Fruit fly (Drosophila melanogaster) whole organism, adult: ENCODE measurements around the gene CG6974.

Experiments used
- CG11617 ChIP-seq: fragments of 200-800 bp; sonication (Bioruptor generic); optimal IDR thresholded peaks from 2 replicates; lab custom pipeline; 2017; ENCODE audit warnings: mild to moderate bottlenecking, missing biosample characterization, missing genetic modification reagents, missing genetic modification characterization
- CG12768 ChIP-seq: fragments of 200-800 bp; sonication (Bioruptor generic); optimal IDR thresholded peaks from 2 replicates; lab custom pipeline; 2017; ENCODE audit warnings: missing biosample characterization, missing genetic modification characterization, mild to moderate bottlenecking, moderate library complexity, missing genetic modification reagents
- CG14711 ChIP-seq: fragments of 200-800 bp; sonication (Bioruptor generic); optimal IDR thresholded peaks from 2 replicates; lab custom pipeline; 2018; ENCODE audit warnings: missing biosample characterization, mild to moderate bottlenecking, missing genetic modification characterization, moderate library complexity
- CG1620 ChIP-seq: fragments of 200-800 bp; sonication (Bioruptor generic); optimal IDR thresholded peaks from 2 replicates; lab custom pipeline; 2016; ENCODE audit warnings: missing biosample characterization, missing genetic modification characterization
- CG33017 ChIP-seq: fragments of 200-800 bp; sonication (Bioruptor generic); optimal IDR thresholded peaks from 2 replicates; lab custom pipeline; 2018; ENCODE audit warnings: missing biosample characterization, mild to moderate bottlenecking, missing genetic modification characterization, moderate library complexity
- CG5204 ChIP-seq: fragments of 200-800 bp; sonication (Bioruptor generic); optimal IDR thresholded peaks from 2 replicates; lab custom pipeline; 2016; ENCODE audit warnings: missing biosample characterization, missing genetic modification characterization
- CG7045 ChIP-seq: fragments of 200-800 bp; sonication (Bioruptor generic); optimal IDR thresholded peaks from 2 replicates; lab custom pipeline; 2017; ENCODE audit warnings: missing biosample characterization, mild to moderate bottlenecking, missing genetic modification characterization
- CG7101 ChIP-seq: fragments of 200-800 bp; sonication (Bioruptor generic); optimal IDR thresholded peaks from 2 replicates; lab custom pipeline; 2018; ENCODE audit warnings: missing biosample characterization, mild to moderate bottlenecking, missing genetic modification characterization, moderate library complexity
- Clk ChIP-seq: fragments of 200-800 bp; sonication (Bioruptor generic); optimal IDR thresholded peaks from 2 replicates; lab custom pipeline; 2017; ENCODE audit warnings: missing biosample characterization, missing genetic modification characterization
- Crg-1 ChIP-seq: fragments of 200-800 bp; sonication (Bioruptor generic); optimal IDR thresholded peaks from 2 replicates; lab custom pipeline; 2016; ENCODE audit warnings: missing biosample characterization, missing genetic modification characterization
- Hr96 ChIP-seq: fragments of 200-800 bp; sonication (Bioruptor generic); optimal IDR thresholded peaks from 2 replicates; lab custom pipeline; 2016; ENCODE audit warnings: missing biosample characterization, missing genetic modification characterization
- Mnt ChIP-seq: fragments of 200-800 bp; sonication (Bioruptor generic); optimal IDR thresholded peaks from 2 replicates; lab custom pipeline; 2016; ENCODE audit warnings: missing biosample characterization, mild to moderate bottlenecking, missing genetic modification characterization
- bab1 ChIP-seq: fragments of 200-800 bp; sonication (Bioruptor generic); optimal IDR thresholded peaks from 3 replicates; lab custom pipeline; 2019; ENCODE audit warnings: missing biosample characterization, mild to moderate bottlenecking, missing genetic modification characterization, moderate library complexity
- cic ChIP-seq: fragments of 200-800 bp; sonication (Bioruptor generic); optimal IDR thresholded peaks from 2 replicates; lab custom pipeline; 2017; ENCODE audit warnings: missing biosample characterization, mild to moderate bottlenecking, missing genetic modification characterization, moderate library complexity
- cnc ChIP-seq, 2 experiments: fragments of >200 bp; optimal IDR thresholded peaks; 2 replicates each; lab custom pipeline; 2017
- kay ChIP-seq: fragments of 200-800 bp; sonication (Bioruptor generic); peaks from one replicate; lab custom pipeline; 2016; ENCODE audit warnings: missing biosample characterization, missing genetic modification characterization, borderline replicate concordance
- ovo ChIP-seq: fragments of 200-800 bp; sonication (Bioruptor generic); optimal IDR thresholded peaks from 2 replicates; lab custom pipeline; 2016; ENCODE audit warnings: missing biosample characterization, missing genetic modification characterization
- pad ChIP-seq: fragments of 200-800 bp; sonication (Bioruptor generic); optimal IDR thresholded peaks from 3 replicates; lab custom pipeline; 2017; ENCODE audit warnings: missing biosample characterization, missing genetic modification characterization, mild to moderate bottlenecking, moderate library complexity, missing genetic modification reagents
- tj ChIP-seq: fragments of 200-800 bp; sonication (Bioruptor generic); optimal IDR thresholded peaks from 3 replicates; lab custom pipeline; 2017; ENCODE audit warnings: missing biosample characterization, mild to moderate bottlenecking, missing genetic modification characterization, moderate library complexity
- toe ChIP-seq: fragments of 200-800 bp; sonication (Bioruptor generic); optimal IDR thresholded peaks from 2 replicates; lab custom pipeline; 2016; ENCODE audit warnings: missing biosample characterization, missing genetic modification characterization

CG6974 gene

DNA sequence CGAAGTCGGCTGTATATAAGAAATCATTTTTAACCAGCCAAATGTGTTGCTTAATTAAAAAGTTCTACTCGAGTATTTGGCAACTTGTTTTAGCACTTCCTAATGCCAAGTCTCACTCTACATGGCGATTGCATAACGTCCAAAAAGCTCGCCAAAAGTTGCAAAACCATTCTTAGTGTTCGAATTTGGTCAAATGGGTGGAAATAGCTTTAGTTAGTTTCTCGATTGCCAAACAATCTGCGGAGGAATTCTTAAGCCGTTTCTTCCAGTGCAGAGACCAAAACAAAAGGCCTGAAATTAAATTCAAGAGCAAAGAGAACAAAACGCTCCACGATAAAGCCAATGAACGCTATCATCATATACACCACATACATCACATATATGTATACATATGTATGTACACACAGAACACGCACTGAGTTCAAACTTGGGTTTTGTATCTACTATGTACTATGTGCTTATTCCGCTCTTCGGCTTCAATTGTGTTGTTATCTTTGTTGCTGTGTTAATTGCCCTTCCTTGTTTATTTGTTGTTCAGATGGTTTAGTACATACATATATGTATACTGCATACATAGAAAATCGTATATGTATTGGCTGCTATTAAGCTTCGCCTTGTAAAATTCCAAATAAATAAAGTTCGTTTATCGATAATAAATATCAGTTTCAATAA lies 10.3 kb upstream of the CG6974 start:
- TF ChIP-seq cic (GFP tag; lab: Kevin White, UChicago): no peak
- TF ChIP-seq pad (GFP tag; lab: Kevin White, UChicago): no peak
- TF ChIP-seq CG12768 (GFP tag; lab: Kevin White, UChicago): no peak
- no peak for TF ChIP-seq CG7101 (tag; lab: Kevin White, UChicago)
- no peak for TF ChIP-seq toe (GFP tag; lab: Kevin White, UChicago)
- TF ChIP-seq cnc (optimal IDR thresholded peaks at IDR 0.05; lab: Kevin White, UChicago): no peak
- TF ChIP-seq Hr96 (GFP tag; lab: Kevin White, UChicago): no peak
- TF ChIP-seq kay (GFP tag; lab: Kevin White, UChicago): no peak
- no peak for TF ChIP-seq Clk
- no peak for TF ChIP-seq Crg-1 (GFP tag; lab: Kevin White, UChicago)
- TF ChIP-seq tj (GFP tag; lab: Kevin White, UChicago): no peak
- TF ChIP-seq CG11617: no peak
- TF ChIP-seq bab1 (GFP tag; lab: Kevin White, UChicago): no peak
- TF ChIP-seq CG14711 (tag; lab: Kevin White, UChicago): no peak
- no peak for TF ChIP-seq CG5204 (GFP tag; lab: Kevin White, UChicago)
- no peak for TF ChIP-seq CG1620 (GFP tag; lab: Kevin White, UChicago)
- TF ChIP-seq ovo (GFP tag; lab: Kevin White, UChicago): no peak
- no peak for TF ChIP-seq CG33017 (tag; lab: Kevin White, UChicago)

DNA sequence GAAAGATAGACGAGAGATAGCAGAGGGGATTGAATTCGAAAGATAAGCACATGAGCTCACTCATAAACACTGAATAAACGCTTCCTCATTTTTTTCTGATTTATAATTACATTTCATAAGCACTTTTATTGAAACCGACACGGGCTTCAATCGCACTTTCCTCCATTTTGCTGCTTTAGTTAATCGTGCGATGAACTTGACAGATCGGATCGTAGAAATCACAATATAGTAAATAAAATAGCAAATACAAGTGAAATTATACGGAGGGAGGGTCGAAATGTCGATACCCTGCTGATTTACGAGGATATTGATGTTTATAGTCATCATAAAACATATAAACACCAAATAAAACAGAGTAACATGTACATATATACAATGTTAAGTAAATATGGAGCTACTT lies 9.2 kb upstream of the CG6974 start:
- TF ChIP-seq CG11617: no peak
- no peak for TF ChIP-seq CG7101 (tag; lab: Kevin White, UChicago)
- peak; percentile 82 for TF ChIP-seq tj (GFP tag; lab: Kevin White, UChicago)
- no peak for TF ChIP-seq Crg-1 (GFP tag; lab: Kevin White, UChicago)
- TF ChIP-seq CG33017 (tag; lab: Kevin White, UChicago): no peak

DNA sequence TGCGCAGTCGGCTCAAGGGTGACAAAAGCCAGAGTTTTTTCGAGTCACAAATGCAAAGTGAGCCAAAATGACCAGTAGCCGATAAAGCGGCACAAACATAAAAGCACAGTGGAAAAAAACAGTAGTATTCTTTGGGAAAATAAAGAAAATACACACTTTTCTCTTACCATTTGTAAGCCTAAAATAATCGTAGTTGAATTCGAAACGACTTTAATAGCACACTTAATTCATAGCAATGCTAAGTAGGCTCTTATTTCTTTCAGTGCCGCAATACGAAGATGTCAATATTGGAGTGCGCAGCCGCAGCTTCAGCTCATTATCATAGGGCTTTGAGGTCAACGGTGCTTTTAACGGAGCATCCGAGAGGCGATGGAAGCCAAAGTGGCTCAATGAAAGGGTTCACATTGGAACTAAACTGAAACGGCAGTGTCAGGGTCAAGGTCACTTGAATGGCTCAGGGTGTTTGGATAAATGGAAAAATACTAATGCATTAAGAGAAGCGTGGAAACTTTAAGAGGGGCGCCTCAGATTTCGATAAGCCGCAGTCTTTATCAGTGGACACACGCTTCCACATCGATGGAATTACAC lies 8.6 kb upstream of the CG6974 start:
- TF ChIP-seq CG1620 (GFP tag; lab: Kevin White, UChicago) (no peak), cnc (optimal IDR thresholded peaks at IDR 0.05; lab: Kevin White, UChicago) (no peak), pad (GFP tag; lab: Kevin White, UChicago) (no peak), Crg-1 (GFP tag; lab: Kevin White, UChicago) (no peak), CG12768 (GFP tag; lab: Kevin White, UChicago) (no peak), CG7101 (tag; lab: Kevin White, UChicago) (no peak), Mnt (GFP tag; lab: Kevin White, UChicago) (no peak), CG5204 (GFP tag; lab: Kevin White, UChicago) (no peak), bab1 (GFP tag; lab: Kevin White, UChicago) (no peak), ovo (GFP tag; lab: Kevin White, UChicago) (no peak), CG14711 (tag; lab: Kevin White, UChicago) (no peak), Hr96 (GFP tag; lab: Kevin White, UChicago) (no peak), tj (GFP tag; lab: Kevin White, UChicago) (no peak), CG7045 (GFP tag; lab: Kevin White, UChicago) (no peak), toe (GFP tag; lab: Kevin White, UChicago) (no peak), CG33017 (tag; lab: Kevin White, UChicago) (no peak)

DNA sequence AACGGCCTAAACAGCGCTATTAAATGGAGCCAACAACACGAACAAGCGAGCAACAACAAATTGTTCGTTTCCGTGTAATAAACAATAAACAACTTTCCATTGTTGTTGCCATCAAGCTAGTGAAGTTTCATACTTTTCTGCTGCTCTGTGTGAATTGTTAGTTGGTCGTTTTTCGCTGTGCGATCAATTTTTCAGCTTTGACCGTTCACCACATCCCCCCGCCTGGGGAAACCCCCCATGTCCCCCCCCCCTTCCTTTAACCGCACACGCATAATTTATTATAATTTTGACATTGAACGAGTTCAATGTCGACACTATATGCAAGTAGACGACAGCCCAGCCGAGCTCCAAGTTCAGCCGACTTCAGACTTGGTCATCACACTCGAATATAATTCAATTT lies 8.0 kb upstream of the CG6974 start:
- TF ChIP-seq tj (GFP tag; lab: Kevin White, UChicago) (peak; percentile 81), Mnt (GFP tag; lab: Kevin White, UChicago) (no peak)

DNA sequence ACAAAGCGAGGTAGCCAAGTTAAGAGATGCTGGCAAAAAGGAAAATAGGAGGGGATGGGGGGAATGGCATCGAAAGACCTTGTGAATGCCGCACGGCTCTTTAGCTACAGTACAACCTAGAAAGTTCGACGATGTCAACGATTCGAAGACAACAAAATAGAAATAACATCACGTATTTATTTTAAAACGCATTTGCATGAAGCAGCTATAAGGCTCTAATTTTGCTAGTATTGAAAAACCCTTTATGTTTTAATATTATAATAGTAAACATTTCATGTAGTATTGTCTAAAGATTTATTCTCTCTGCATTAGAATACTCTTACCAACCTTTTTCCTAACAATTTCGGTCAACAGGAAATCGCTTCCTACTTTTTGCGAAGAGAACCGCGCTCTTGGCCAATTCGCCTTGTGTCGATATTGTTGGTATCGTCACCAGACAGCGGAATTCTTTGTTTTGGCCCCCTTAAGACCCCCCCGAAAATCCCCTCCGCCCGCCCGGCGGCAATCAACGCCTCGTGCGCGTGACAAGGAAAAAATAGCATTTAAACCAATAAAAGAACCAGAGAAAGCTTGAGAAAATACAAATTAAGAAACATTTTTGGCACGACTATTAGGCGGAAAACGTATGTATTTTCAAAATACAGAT lies 5.5 kb upstream of the CG6974 start:
- TF ChIP-seq pad (GFP tag; lab: Kevin White, UChicago) (no peak), CG12768 (GFP tag; lab: Kevin White, UChicago) (no peak), Clk (no peak), CG33017 (tag; lab: Kevin White, UChicago) (no peak), tj (GFP tag; lab: Kevin White, UChicago) (no peak), ovo (GFP tag; lab: Kevin White, UChicago) (no peak), kay (GFP tag; lab: Kevin White, UChicago) (no peak), CG1620 (GFP tag; lab: Kevin White, UChicago) (no peak), cnc (optimal IDR thresholded peaks at IDR 0.05; lab: Kevin White, UChicago) (no peak), CG5204 (GFP tag; lab: Kevin White, UChicago) (no peak)

DNA sequence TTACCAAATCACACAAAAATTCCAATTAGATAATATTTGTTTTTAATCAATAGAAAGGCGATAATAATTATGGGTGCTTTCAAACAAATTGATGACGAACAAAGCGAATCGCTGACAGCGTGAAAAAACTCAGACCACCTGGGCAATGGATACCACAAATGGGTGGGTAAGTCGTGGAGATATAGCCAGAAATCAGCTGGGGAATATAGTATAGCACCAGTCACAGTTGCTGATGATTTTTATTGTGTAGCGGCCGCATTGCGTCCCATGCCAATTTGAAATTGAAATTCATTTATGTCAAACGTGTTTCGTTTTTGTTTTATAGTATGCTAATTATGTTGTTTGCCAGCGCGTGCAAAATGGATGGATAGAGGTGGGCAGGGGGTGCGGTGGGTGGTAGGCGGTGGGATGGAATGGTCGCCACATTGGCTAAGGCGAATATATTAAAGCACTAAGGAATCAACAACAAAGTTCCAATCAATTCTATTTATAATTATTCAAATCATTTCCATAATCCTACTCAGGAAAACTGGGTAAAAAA lies 4.7 kb upstream of the CG6974 start:
- TF ChIP-seq CG14711 (tag; lab: Kevin White, UChicago): no peak
